Fruit fly (Drosophila melanogaster) whole organism, embryonic: ENCODE measurements around the gene Nagk.

Experiments
- Ada2b ChIP-seq: fragments of 200-800 bp; sonication (Bioruptor generic); IDR thresholded peaks from 2 replicates; pipeline ENCODE4 v1.3.6; 2022; ENCODE audit warnings: missing biosample characterization, missing genetic modification characterization
- Atf3 ChIP-seq: fragments of 200-800 bp; sonication (Bioruptor generic); optimal IDR thresholded peaks from 3 replicates; lab custom pipeline; 2016; ENCODE audit warnings: missing biosample characterization, missing genetic modification characterization
- B-H2 ChIP-seq: fragments of 200-800 bp; sonication (Bioruptor generic); optimal IDR thresholded peaks from 2 replicates; lab custom pipeline; 2018; ENCODE audit warnings: missing biosample characterization, mild to moderate bottlenecking, missing genetic modification characterization
- CG10462 ChIP-seq: fragments of 200-800 bp; sonication (Bioruptor generic); optimal IDR thresholded peaks from 2 replicates; lab custom pipeline; 2016; ENCODE audit warnings: missing biosample characterization, missing genetic modification characterization
- CG11723 ChIP-seq: fragments of 200-800 bp; sonication (Bioruptor generic); optimal IDR thresholded peaks from 2 replicates; lab custom pipeline; 2017; ENCODE audit warnings: missing biosample characterization, mild to moderate bottlenecking, missing genetic modification characterization
- CG13624 ChIP-seq: fragments of 200-800 bp; sonication (Bioruptor generic); optimal IDR thresholded peaks from 2 replicates; lab custom pipeline; 2016; ENCODE audit warnings: missing biosample characterization, missing genetic modification characterization
- CG16779 ChIP-seq: fragments of 200-800 bp; sonication (Bioruptor generic); IDR thresholded peaks from 2 replicates; pipeline ENCODE4 v1.3.6; 2022; ENCODE audit warnings: missing biosample characterization, missing genetic modification characterization
- CG17186 ChIP-seq: fragments of 200-800 bp; sonication (Bioruptor generic); optimal IDR thresholded peaks from 3 replicates; lab custom pipeline; 2017; ENCODE audit warnings: missing biosample characterization, missing genetic modification reagents, missing genetic modification characterization
- CG17568 ChIP-seq: fragments of 200-800 bp; sonication (Bioruptor generic); optimal IDR thresholded peaks from 2 replicates; lab custom pipeline; 2018; ENCODE audit warnings: missing biosample characterization, mild to moderate bottlenecking, missing genetic modification characterization, moderate library complexity
- CG1832 ChIP-seq: fragments of 200-800 bp; sonication (Bioruptor generic); optimal IDR thresholded peaks from 2 replicates; lab custom pipeline; 2017; ENCODE audit warnings: missing biosample characterization, mild to moderate bottlenecking, missing genetic modification characterization, inconsistent platforms
- CG2202 ChIP-seq: fragments of 200-800 bp; sonication (Bioruptor generic); optimal IDR thresholded peaks from 2 replicates; lab custom pipeline; 2018; ENCODE audit warnings: missing biosample characterization, mild to moderate bottlenecking, missing genetic modification characterization
- CG30403 ChIP-seq: fragments of 200-800 bp; sonication (Bioruptor generic); optimal IDR thresholded peaks from 3 replicates; lab custom pipeline; 2016; ENCODE audit warnings: missing biosample characterization, missing genetic modification characterization
- CG3281 ChIP-seq: fragments of 200-800 bp; sonication (Bioruptor generic); optimal IDR thresholded peaks from 3 replicates; lab custom pipeline; 2017; ENCODE audit warnings: missing biosample characterization, mild to moderate bottlenecking, missing genetic modification characterization
- CG33213 ChIP-seq: fragments of 200-800 bp; sonication (Bioruptor generic); optimal IDR thresholded peaks from 3 replicates; lab custom pipeline; 2016; ENCODE audit warnings: missing biosample characterization, missing genetic modification characterization
- CG6813 ChIP-seq: fragments of 200-800 bp; sonication (Bioruptor generic); optimal IDR thresholded peaks from 2 replicates; lab custom pipeline; 2017; ENCODE audit warnings: missing biosample characterization, missing genetic modification characterization, mild to moderate bottlenecking, moderate library complexity, missing genetic modification reagents
- CG6854 ChIP-seq: fragments of 200-800 bp; sonication (Bioruptor generic); optimal IDR thresholded peaks from 3 replicates; lab custom pipeline; 2017; ENCODE audit warnings: missing biosample characterization, mild to moderate bottlenecking, missing genetic modification characterization
- CG7928 ChIP-seq: fragments of 200-800 bp; sonication (Bioruptor generic); optimal IDR thresholded peaks from 2 replicates; lab custom pipeline; 2017; ENCODE audit warnings: missing biosample characterization, mild to moderate bottlenecking, missing genetic modification characterization
- CG9932 ChIP-seq: fragments of 200-800 bp; sonication (Bioruptor generic); IDR thresholded peaks from 2 replicates; pipeline ENCODE4 v1.3.6; 2022; ENCODE audit warnings: missing biosample characterization, missing genetic modification characterization
- Chrac-16 ChIP-seq: fragments of 200-800 bp; sonication (Bioruptor generic); optimal IDR thresholded peaks from 3 replicates; lab custom pipeline; 2016; ENCODE audit warnings: missing biosample characterization, missing genetic modification characterization
- CoRest ChIP-seq: fragments of 200-800 bp; sonication (Bioruptor generic); optimal IDR thresholded peaks from 3 replicates; lab custom pipeline; 2018; ENCODE audit warnings: missing biosample characterization, mild to moderate bottlenecking, missing genetic modification characterization, moderate library complexity
- Drgx ChIP-seq: fragments of 200-800 bp; sonication (Bioruptor generic); IDR thresholded peaks from 2 replicates; pipeline ENCODE4 v1.3.6; 2022; ENCODE audit warnings: missing biosample characterization, missing genetic modification characterization
- Ets97D ChIP-seq: fragments of 200-800 bp; sonication (Bioruptor generic); optimal IDR thresholded peaks from 3 replicates; lab custom pipeline; 2016; ENCODE audit warnings: missing biosample characterization, missing genetic modification characterization
- HLHmδ ChIP-seq: fragments of 200-800 bp; sonication (Bioruptor generic); optimal IDR thresholded peaks from 2 replicates; lab custom pipeline; 2018; ENCODE audit warnings: missing biosample characterization, mild to moderate bottlenecking, missing genetic modification characterization, moderate library complexity
- Hey ChIP-seq: fragments of 200-800 bp; sonication (Bioruptor generic); optimal IDR thresholded peaks from 3 replicates; lab custom pipeline; 2018; ENCODE audit warnings: missing biosample characterization, mild to moderate bottlenecking, missing genetic modification characterization
- HmgZ ChIP-seq: fragments of 200-800 bp; sonication (Bioruptor generic); optimal IDR thresholded peaks from 2 replicates; lab custom pipeline; 2018; ENCODE audit warnings: missing biosample characterization, mild to moderate bottlenecking, missing genetic modification characterization
- Kr ChIP-seq: fragments of 200-800 bp; sonication (Bioruptor generic); optimal IDR thresholded peaks from 2 replicates; lab custom pipeline; 2017; ENCODE audit warnings: missing biosample characterization, mild to moderate bottlenecking, missing genetic modification characterization
- Rfx ChIP-seq: fragments of 200-800 bp; sonication (Bioruptor generic); IDR thresholded peaks from 2 replicates; pipeline ENCODE4 v1.3.6; 2022; ENCODE audit warnings: missing biosample characterization, missing genetic modification characterization
- Ssrp ChIP-seq: fragments of 200-800 bp; sonication (Bioruptor generic); optimal IDR thresholded peaks from 2 replicates; lab custom pipeline; 2018; ENCODE audit warnings: missing biosample characterization, mild to moderate bottlenecking, missing genetic modification characterization, moderate library complexity
- Taf1 ChIP-seq: fragments of 200-800 bp; sonication (Bioruptor generic); IDR thresholded peaks from 2 replicates; pipeline ENCODE4 v1.3.6; 2022; ENCODE audit warnings: missing biosample characterization, missing genetic modification characterization
- Xrp1 ChIP-seq: fragments of 200-800 bp; sonication (Bioruptor generic); IDR thresholded peaks from 2 replicates; pipeline ENCODE4 v1.3.6; 2022; ENCODE audit warnings: missing biosample characterization, missing genetic modification characterization
- ash1 ChIP-seq: fragments of 200-800 bp; sonication (Bioruptor generic); optimal IDR thresholded peaks from 2 replicates; lab custom pipeline; 2018; ENCODE audit warnings: missing biosample characterization, mild to moderate bottlenecking, missing genetic modification characterization
- bcd ChIP-seq: fragments of 200-800 bp; sonication (Bioruptor generic); optimal IDR thresholded peaks from 2 replicates; lab custom pipeline; 2017; ENCODE audit warnings: missing biosample characterization, mild to moderate bottlenecking, missing genetic modification characterization
- dati ChIP-seq: fragments of 200-800 bp; sonication (Bioruptor generic); IDR thresholded peaks from 2 replicates; pipeline ENCODE4 v1.3.6; 2022; ENCODE audit warnings: missing biosample characterization, missing genetic modification characterization
- ems ChIP-seq: fragments of 200-800 bp; sonication (Bioruptor generic); optimal IDR thresholded peaks from 3 replicates; lab custom pipeline; 2016; ENCODE audit warnings: missing biosample characterization, missing genetic modification characterization
- ewg ChIP-seq: fragments of 200-800 bp; sonication (Bioruptor generic); optimal IDR thresholded peaks from 3 replicates; lab custom pipeline; 2017; ENCODE audit warnings: mild to moderate bottlenecking, missing biosample characterization, missing genetic modification reagents, missing genetic modification characterization
- exex ChIP-seq: fragments of 200-800 bp; sonication (Bioruptor generic); optimal IDR thresholded peaks from 4 replicates; lab custom pipeline; 2018; ENCODE audit warnings: missing biosample characterization, mild to moderate bottlenecking, missing genetic modification characterization, moderate library complexity
- gfzf ChIP-seq: fragments of 200-800 bp; sonication (Bioruptor generic); optimal IDR thresholded peaks from 2 replicates; lab custom pipeline; 2016; ENCODE audit warnings: missing biosample characterization, mild to moderate bottlenecking, missing genetic modification characterization, moderate library complexity
- gsb ChIP-seq: fragments of 200-800 bp; sonication (Bioruptor generic); IDR thresholded peaks from 2 replicates; pipeline ENCODE4 v1.3.6; 2022; ENCODE audit warnings: missing biosample characterization, missing genetic modification characterization
- nom ChIP-seq: fragments of 200-800 bp; sonication (Bioruptor generic); optimal IDR thresholded peaks from 2 replicates; lab custom pipeline; 2017; ENCODE audit warnings: missing biosample characterization, missing genetic modification characterization, mild to moderate bottlenecking, moderate library complexity, missing genetic modification reagents
- oc ChIP-seq: fragments of 200-800 bp; sonication (Bioruptor generic); optimal IDR thresholded peaks from 2 replicates; lab custom pipeline; 2018; ENCODE audit warnings: missing biosample characterization, mild to moderate bottlenecking, missing genetic modification characterization, moderate library complexity
- pros ChIP-seq: fragments of 200-800 bp; sonication (Bioruptor generic); optimal IDR thresholded peaks from 3 replicates; lab custom pipeline; 2019; ENCODE audit warnings: missing biosample characterization, mild to moderate bottlenecking, missing genetic modification characterization, moderate library complexity
- repo ChIP-seq: fragments of 200-800 bp; sonication (Bioruptor generic); optimal IDR thresholded peaks from 2 replicates; lab custom pipeline; 2016; ENCODE audit warnings: missing biosample characterization, missing genetic modification characterization
- run ChIP-seq: fragments of 200-800 bp; sonication (Bioruptor generic); optimal IDR thresholded peaks from 3 replicates; lab custom pipeline; 2018; ENCODE audit warnings: missing biosample characterization, mild to moderate bottlenecking, missing genetic modification characterization
- sd ChIP-seq: fragments of 200-800 bp; sonication (Bioruptor generic); optimal IDR thresholded peaks from 3 replicates; lab custom pipeline; 2018; ENCODE audit warnings: missing biosample characterization, mild to moderate bottlenecking, missing genetic modification characterization, moderate library complexity
- shn ChIP-seq: fragments of 200-800 bp; sonication (Bioruptor generic); optimal IDR thresholded peaks from 3 replicates; lab custom pipeline; 2016; ENCODE audit warnings: missing biosample characterization, missing genetic modification characterization
- sima ChIP-seq: fragments of 200-800 bp; sonication (Bioruptor generic); optimal IDR thresholded peaks from 2 replicates; lab custom pipeline; 2016; ENCODE audit warnings: missing biosample characterization, missing genetic modification characterization
- slp2 ChIP-seq: fragments of 200-800 bp; sonication (Bioruptor generic); optimal IDR thresholded peaks from 2 replicates; lab custom pipeline; 2016; ENCODE audit warnings: missing biosample characterization, missing genetic modification characterization
- trem ChIP-seq: fragments of 200-800 bp; optimal IDR thresholded peaks from 3 replicates; lab custom pipeline; 2019; ENCODE audit warnings: missing biosample characterization, mild to moderate bottlenecking, missing genetic modification characterization, moderate library complexity
- ttk ChIP-seq: fragments of 200-800 bp; sonication (Bioruptor generic); IDR thresholded peaks from 2 replicates; pipeline ENCODE4 v2.1.2; 2022; ENCODE audit warnings: missing biosample characterization, missing genetic modification characterization
- twi ChIP-seq: fragments of 200-800 bp; optimal IDR thresholded peaks from 2 replicates; lab custom pipeline; 2019; ENCODE audit warnings: missing biosample characterization, mild to moderate bottlenecking, missing genetic modification characterization, moderate library complexity
- usp ChIP-seq: fragments of >200 bp; optimal IDR thresholded peaks from 2 replicates; lab custom pipeline; 2017; ENCODE audit warnings: missing biosample characterization, missing genetic modification characterization

The Nagk gene

DNA sequence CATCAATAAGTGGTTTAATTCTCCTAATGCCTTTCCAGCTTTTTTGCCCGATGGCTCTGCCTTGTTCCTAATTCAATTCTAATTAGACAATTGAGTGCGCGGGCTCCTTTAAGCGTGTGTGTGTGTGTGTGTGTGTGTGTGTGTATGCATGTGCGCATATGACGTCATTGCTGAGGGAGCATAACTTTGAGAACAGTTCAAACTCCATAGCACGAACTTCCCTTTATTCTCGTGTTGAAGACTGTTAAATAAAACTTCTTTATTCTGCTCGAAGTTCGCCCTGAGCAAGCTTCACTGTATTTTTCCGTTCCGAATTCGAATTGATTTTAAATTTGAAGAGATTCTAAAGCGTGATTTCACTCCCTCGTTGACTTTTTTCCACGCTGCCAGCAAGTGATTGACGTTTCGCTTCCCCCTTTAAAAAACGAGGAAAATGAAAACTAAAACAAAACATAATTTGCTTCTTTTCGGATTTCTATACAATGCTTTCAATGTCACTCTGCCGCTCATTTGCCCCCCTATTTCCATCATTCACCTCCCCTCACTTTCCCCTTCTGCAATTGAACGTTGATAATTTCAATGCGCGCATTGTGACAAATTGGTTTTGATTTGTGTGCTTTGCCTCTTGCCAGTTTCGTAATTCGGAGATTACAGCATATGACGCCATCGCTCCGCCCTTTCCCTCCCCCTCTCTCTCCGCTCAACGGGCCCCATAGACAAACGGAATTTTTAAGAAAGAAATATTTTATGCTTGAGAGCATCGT, 50.6 kb downstream of the Nagk start (continued):
- TF ChIP-seq sd (tag; lab: Kevin White, UChicago) (no peak), ttk (GFP tag; lab: Robert Waterston, UW) (no peak), CG17186 (GFP tag; lab: Kevin White, UChicago) (no peak), CG10462 (no peak), shn (GFP tag; lab: Kevin White, UChicago) (no peak), dati (GFP tag; lab: Robert Waterston, UW) (no peak), gfzf (GFP tag; lab: Kevin White, UChicago) (no peak), CG2202 (no peak), B-H2 (GFP tag; lab: Kevin White, UChicago) (no peak), CG11723 (GFP tag; lab: Kevin White, UChicago) (peak; percentile 8), exex (no peak), HLHmδ (no peak), Ada2b (GFP tag; lab: Robert Waterston, UW) (no peak), CG6813 (no peak), CG9932 (GFP tag; lab: Robert Waterston, UW) (no peak), Taf1 (no peak), nom (GFP tag; lab: Kevin White, UChicago) (no peak), bcd (GFP tag; lab: Kevin White, UChicago) (peak; percentile 18), ewg (GFP tag; lab: Kevin White, UChicago) (no peak), Atf3 (GFP tag; lab: Kevin White, UChicago) (peak; percentile 47), CG7928 (GFP tag; lab: Kevin White, UChicago) (no peak), CG33213 (GFP tag; lab: Kevin White, UChicago) (no peak), gsb (no peak), Chrac-16 (no peak), ems (GFP tag; lab: Kevin White, UChicago) (no peak), run (tag; lab: Kevin White, UChicago) (no peak), repo (GFP tag; lab: Kevin White, UChicago) (peak; percentile 17), ash1 (GFP tag; lab: Kevin White, UChicago) (no peak), Xrp1 (GFP tag; lab: Robert Waterston, UW) (no peak), CG13624 (GFP tag; lab: Kevin White, UChicago) (peak; percentile 16), CoRest (tag; lab: Kevin White, UChicago) (peak; percentile 35), Drgx (no peak), slp2 (GFP tag; lab: Kevin White, UChicago) (no peak), sima (no peak), Ets97D (GFP tag; lab: Kevin White, UChicago) (no peak), Hey (tag; lab: Kevin White, UChicago) (no peak), CG16779 (no peak), Rfx (no peak), Ssrp (tag; lab: Kevin White, UChicago) (no peak)

DNA sequence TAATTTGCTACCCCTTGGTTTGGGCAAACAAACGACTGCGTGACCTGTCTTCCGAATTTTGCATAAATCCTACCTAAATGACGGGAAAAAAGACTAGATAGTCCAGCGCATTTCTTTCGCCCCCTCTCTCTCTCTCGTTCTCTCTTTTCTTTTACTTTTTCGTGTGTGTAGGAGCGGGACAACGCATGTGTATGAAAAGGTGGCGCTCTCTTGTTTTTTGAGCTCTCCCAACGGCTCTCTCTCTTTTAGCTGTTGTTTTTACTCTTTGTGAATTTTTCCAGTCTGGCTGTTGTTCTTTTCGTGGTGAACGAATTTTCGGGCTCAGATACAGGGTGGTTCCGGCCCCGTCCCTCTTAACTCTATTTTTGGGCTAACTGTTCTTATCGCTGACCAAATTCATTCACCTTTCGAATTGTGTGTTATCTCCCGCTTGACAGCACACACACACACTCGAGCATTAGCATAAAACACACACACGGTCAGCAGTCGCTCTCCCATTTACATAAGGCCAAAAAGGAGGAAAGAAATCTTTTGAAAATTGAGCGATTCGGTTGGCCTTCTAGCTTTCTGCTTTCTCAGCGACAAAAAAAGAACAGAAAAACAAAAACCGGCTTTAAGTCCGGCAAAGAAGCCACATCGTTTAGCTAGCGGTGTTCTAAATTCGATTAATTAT, 51.4 kb downstream of the Nagk start:
- peak; percentile 27 for TF ChIP-seq CG17568 (GFP tag; lab: Kevin White, UChicago)
- TF ChIP-seq CG30403 = no peak
- TF ChIP-seq CG3281 (GFP tag; lab: Kevin White, UChicago) = peak; percentile 12
- no peak for TF ChIP-seq trem (tag; lab: Kevin White, UChicago)
- no peak for TF ChIP-seq twi (tag; lab: Kevin White, UChicago)
- TF ChIP-seq pros (GFP tag; lab: Kevin White, UChicago) = peak; percentile 91
- TF ChIP-seq CG6813 = no peak
- no peak for TF ChIP-seq usp (GFP tag; lab: Kevin White, UChicago)
- TF ChIP-seq oc (tag; lab: Kevin White, UChicago) = no peak
- TF ChIP-seq Kr = peak; percentile 20
- peak; percentile 59 for TF ChIP-seq HmgZ (tag; lab: Kevin White, UChicago)
- no peak for TF ChIP-seq CG6854 (GFP tag; lab: Kevin White, UChicago)
- TF ChIP-seq CG1832 (GFP tag; lab: Kevin White, UChicago) = peak; percentile 89
